1 fruit fly cellular context compared by ENCODE assay signal in the genomic region with DNA sequence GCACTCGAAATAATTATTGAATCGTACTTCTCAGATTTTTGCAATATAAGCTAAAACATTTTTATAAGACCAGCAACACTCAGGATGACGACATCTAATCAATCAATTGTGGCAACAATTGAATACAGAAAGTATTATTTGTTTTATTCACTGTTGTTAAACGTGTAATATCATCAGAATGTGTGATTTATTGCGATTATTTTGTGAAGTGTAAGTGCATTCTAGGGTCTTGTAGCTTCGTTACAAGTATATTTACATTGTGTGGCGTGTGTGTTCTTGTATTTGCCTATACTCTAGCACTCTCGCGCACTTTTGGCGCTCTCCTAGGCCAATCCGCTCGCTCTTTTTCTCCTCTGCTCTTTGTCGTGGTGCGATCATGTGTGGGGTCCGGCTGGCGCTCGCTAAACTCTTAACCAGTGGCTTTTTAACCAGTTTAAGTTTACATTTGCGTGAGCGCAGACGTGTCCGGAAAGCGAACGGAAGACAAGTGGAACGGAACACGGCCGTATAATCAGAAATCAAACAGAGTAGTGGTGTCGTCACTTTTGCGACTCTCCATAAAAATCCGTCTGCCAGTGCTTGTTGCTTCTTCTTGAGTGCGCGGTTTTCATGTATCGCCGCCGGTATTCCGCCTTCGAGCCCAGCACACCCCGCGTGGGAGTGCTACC.
TF ChIP-seq lines count a peak whose summit lies in the region.

No protein-coding gene starts in this region.

TF ChIP-seq in whole organism, embryonic, 481 proteins besides CTCF, POLR2A, EP300 and RAD21 (continued from another document):
- TF ChIP-seq Adf1 (GFP tag; IDR thresholded peaks at IDR 0.05; lab: Robert Waterston, UW) (peak; percentile 9; the same call in 1 of the 2 replicates), CG7372 (GFP tag; IDR thresholded peaks at IDR 0.05; lab: Robert Waterston, UW) (peak; percentile 52), chm (GFP tag; IDR thresholded peaks at IDR 0.05; lab: Robert Waterston, UW) (no peak; the same call in 1 of the 2 replicates), Trl (optimal IDR thresholded peaks at IDR 0.05; lab: Kevin White, UChicago) (peak; percentile 81 to 92), Trl (GFP tag; optimal IDR thresholded peaks at IDR 0.05; lab: Kevin White, UChicago) (peak; percentile 35), NC2α (GFP tag; optimal IDR thresholded peaks at IDR 0.05; lab: Kevin White, UChicago) (peak; percentile 67), Usf (GFP tag; optimal IDR thresholded peaks at IDR 0.05; lab: Kevin White, UChicago) (peak; percentile 11), fd96Cb (tag; optimal IDR thresholded peaks at IDR 0.05; lab: Kevin White, UChicago) (peak; percentile 92), CG9932 (GFP tag; IDR thresholded peaks at IDR 0.05; lab: Robert Waterston, UW) (0 out of 2 replicates have a peak, but pooled peaks have one; percentile 16), GATAe (GFP tag; conservative IDR thresholded peaks at IDR 0.05; lab: Robert Waterston, UW) (no peak; the same call in 1 of the 2 replicates), CG11398 (GFP tag; optimal IDR thresholded peaks at IDR 0.05; lab: Kevin White, UChicago) (peak; percentile 85), Dbx (GFP tag; IDR thresholded peaks at IDR 0.05; lab: Robert Waterston, UW) (no peak), corto (GFP tag; optimal IDR thresholded peaks at IDR 0.05; lab: Kevin White, UChicago) (no peak), Hr39 (optimal IDR thresholded peaks at IDR 0.05; lab: Kevin White, UChicago) (no peak), CG13123 (GFP tag; optimal IDR thresholded peaks at IDR 0.05; lab: Kevin White, UChicago) (peak; percentile 34), stwl (tag; optimal IDR thresholded peaks at IDR 0.05; lab: Kevin White, UChicago) (no peak), CG5953 (GFP tag; IDR thresholded peaks at IDR 0.05; lab: Robert Waterston, UW) (peak; percentile 79), ash1 (GFP tag; optimal IDR thresholded peaks at IDR 0.05; lab: Kevin White, UChicago) (no peak), E2f1 (GFP tag; IDR thresholded peaks at IDR 0.05; lab: Robert Waterston, UW) (peak; percentile 80), otp (GFP tag; IDR thresholded peaks at IDR 0.05; lab: Robert Waterston, UW) (no peak; the same call in 2 of the 3 replicates), Pdp1 (GFP tag; optimal IDR thresholded peaks at IDR 0.05; lab: Kevin White, UChicago) (peak; percentile 81 to 88)
